Worm (Caenorhabditis elegans) whole organism, L3 larva: ENCODE measurements around the gene srw-107.

Source experiments
- egl-27 ChIP-seq: sonication (generic microtip); optimal IDR thresholded peaks from 4 replicates; lab custom pipeline; 2017; ENCODE audit warnings: missing biosample characterization, missing genetic modification reagents, missing genetic modification characterization
- elt-2 ChIP-seq: sonication (generic microtip); optimal IDR thresholded peaks from 2 replicates; lab custom pipeline; 2016; ENCODE audit warnings: missing genetic modification reagents, mild to moderate bottlenecking, missing genetic modification characterization, missing compliant biosample characterization
- nhr-28 ChIP-seq: fragments of 150-350 bp; optimal IDR thresholded peaks from 2 replicates; lab custom pipeline; 2014; ENCODE audit warnings: missing biosample characterization, missing genetic modification characterization

DNA sequence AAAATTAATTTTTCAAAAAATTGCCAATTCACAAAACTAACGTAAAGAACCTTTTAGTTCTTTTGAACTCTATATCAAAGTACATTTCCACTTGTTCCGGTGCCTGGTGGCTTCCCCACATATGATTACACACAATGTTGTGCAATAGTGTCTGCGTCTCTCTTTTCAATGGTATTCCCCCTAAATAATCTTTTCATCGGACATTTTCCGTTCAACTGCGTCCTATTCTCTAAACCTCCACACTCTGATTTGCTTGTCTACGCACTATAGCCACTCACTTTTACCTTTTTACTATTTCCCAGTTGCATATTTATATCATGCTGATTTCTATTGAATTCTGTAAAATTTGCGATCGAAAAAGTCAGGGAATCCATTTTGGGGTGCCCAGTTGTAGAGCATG is 10.6 kb upstream of the srw-107 start, which contains the start of gene nhr-58:
- TF ChIP-seq egl-27 (tag; lab: Kevin White, UChicago) (peak; percentile 78), elt-2 (tag; lab: Kevin White, UChicago) (peak; percentile 86), nhr-28 (tag; lab: Kevin White, UChicago) (no peak)
